Fruit fly (Drosophila melanogaster): ENCODE measurements around the gene PGRP-SB1.

dm6 chr3L:16713446-16714192, 14.2 kb downstream of the PGRP-SB1 start:
- TF ChIP-seq CG2678 (tag; optimal IDR thresholded peaks at IDR 0.05) (no peak), btn (GFP tag; optimal IDR thresholded peaks at IDR 0.05) (no peak)

Data from whole organism, embryonic.